Worm (Caenorhabditis elegans) whole organism, early embryonic: ENCODE data around the gene pigb-1.

ENCODE experiments used
- B0310.2 ChIP-seq: sonication (generic microtip); optimal IDR thresholded peaks from 2 replicates; lab custom pipeline; 2016; ENCODE audit warnings: mild to moderate bottlenecking, missing genetic modification characterization, missing compliant biosample characterization
- F13C5.2 ChIP-seq: sonication (generic microtip); optimal IDR thresholded peaks from 2 replicates; lab custom pipeline; 2017; ENCODE audit warnings: mild to moderate bottlenecking, missing genetic modification characterization, inconsistent platforms, missing compliant biosample characterization
- aly-1 ChIP-seq: sonication (generic microtip); optimal IDR thresholded peaks from 2 replicates; lab custom pipeline; 2016; ENCODE audit warnings: missing genetic modification characterization, missing compliant biosample characterization
- ama-1 ChIP-seq: fragments of 150-350 bp; optimal IDR thresholded peaks from 2 replicates; lab custom pipeline; 2014
- ceh-13 ChIP-seq: fragments of 200-800 bp; sonication (Bioruptor generic); optimal IDR thresholded peaks from 2 replicates; lab custom pipeline; 2018; ENCODE audit warnings: mild to moderate bottlenecking, missing genetic modification characterization, missing compliant biosample characterization
- ceh-36 ChIP-seq: sonication (generic microtip); optimal IDR thresholded peaks from 2 replicates; lab custom pipeline; 2016; ENCODE audit warnings: missing genetic modification characterization, inconsistent platforms, missing compliant biosample characterization
- ets-7 ChIP-seq: sonication (generic microtip); optimal IDR thresholded peaks from 2 replicates; lab custom pipeline; 2016; ENCODE audit warnings: missing genotype, missing genetic modification characterization, missing compliant biosample characterization
- flt-1 ChIP-seq: fragments of 200-800 bp; sonication (Bioruptor generic); IDR thresholded peaks from 2 replicates; pipeline ENCODE4 v1.3.6; 2022; ENCODE audit warnings: missing genetic modification characterization, missing compliant biosample characterization
- hmbx-1 ChIP-seq: sonication (generic microtip); optimal IDR thresholded peaks from 2 replicates; lab custom pipeline; 2016; ENCODE audit warnings: mild to moderate bottlenecking, missing genetic modification characterization, missing compliant biosample characterization
- hmg-4 ChIP-seq: fragments of 200-800 bp; sonication (Bioruptor generic); optimal IDR thresholded peaks from 2 replicates; lab custom pipeline; 2018; ENCODE audit warnings: mild to moderate bottlenecking, missing genetic modification characterization, missing compliant biosample characterization
- hnd-1 ChIP-seq: sonication (generic microtip); optimal IDR thresholded peaks from 2 replicates; lab custom pipeline; 2016; ENCODE audit warnings: missing genetic modification characterization, missing compliant biosample characterization
- pes-1 ChIP-seq: fragments of 200-800 bp; sonication (Bioruptor generic); IDR thresholded peaks from 2 replicates; pipeline ENCODE4 v1.3.6; 2022; ENCODE audit warnings: missing genetic modification reagents, missing genetic modification characterization, missing compliant biosample characterization
- scrt-1 ChIP-seq: fragments of 200-800 bp; sonication (Bioruptor generic); IDR thresholded peaks from 2 replicates; pipeline ENCODE4 v1.3.6; 2022; ENCODE audit warnings: missing genetic modification characterization, missing compliant biosample characterization
- sea-1 ChIP-seq: fragments of 200-800 bp; sonication (Bioruptor generic); conservative IDR thresholded peaks from 2 replicates; pipeline ENCODE4 v1.3.6; 2022; ENCODE audit warnings: missing genetic modification characterization, missing compliant biosample characterization
- tbx-11 ChIP-seq: fragments of 200-800 bp; sonication (Bioruptor generic); IDR thresholded peaks from 2 replicates; pipeline ENCODE4 v1.3.6; 2022; ENCODE audit warnings: missing genetic modification characterization, missing compliant biosample characterization
- tbx-37 ChIP-seq: fragments of 200-800 bp; sonication (Bioruptor generic); conservative IDR thresholded peaks from 2 replicates; pipeline ENCODE4 v1.3.6; 2022; ENCODE audit warnings: missing genetic modification reagents, missing genetic modification characterization, missing compliant biosample characterization
- tra-4 ChIP-seq: sonication (generic microtip); optimal IDR thresholded peaks from 2 replicates; lab custom pipeline; 2017; ENCODE audit warnings: missing genetic modification characterization, missing compliant biosample characterization

pigb-1 gene

DNA sequence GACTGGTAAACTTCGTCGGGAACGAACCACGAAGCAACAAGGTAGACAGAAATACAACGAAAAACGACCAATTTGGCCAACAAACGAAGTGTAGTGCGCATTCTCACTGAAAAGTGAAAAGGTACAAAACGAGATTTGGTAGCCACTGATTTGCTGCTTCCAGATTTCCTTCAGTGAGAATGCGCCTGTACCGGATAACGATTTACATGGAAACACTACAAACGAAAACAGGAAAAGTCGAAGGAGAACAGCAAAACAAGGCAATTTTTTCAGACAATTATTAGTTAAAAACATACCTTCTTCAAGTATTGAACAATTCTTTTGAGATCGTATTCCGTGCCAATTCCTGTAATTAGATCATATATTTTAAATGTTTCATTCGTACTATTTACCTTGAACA lies at the start of gene pigb-1:
pigb-1 (minus strand) TSS at position 101 of the 400 bp plus-strand sequence.
- no peak for TF ChIP-seq ets-7 (tag; lab: Kevin White, UChicago)
- no peak for TF ChIP-seq hmbx-1
- TF ChIP-seq pes-1 = no peak
- TF ChIP-seq aly-1 (tag; lab: Kevin White, UChicago) = no peak
- TF ChIP-seq tbx-11 (GFP tag; lab: Robert Waterston, UW) = no peak
- TF ChIP-seq ceh-13 (GFP tag; lab: Kevin White, UChicago) = no peak
- TF ChIP-seq tbx-37 = no peak
- TF ChIP-seq hmg-4 (GFP tag; lab: Kevin White, UChicago) = no peak
- TF ChIP-seq flt-1 (GFP tag; lab: Robert Waterston, UW) = no peak
- TF ChIP-seq sea-1 (GFP tag; lab: Robert Waterston, UW) = no peak
- no peak for TF ChIP-seq ceh-36 (tag; lab: Kevin White, UChicago)
- no peak for TF ChIP-seq F13C5.2 (tag; lab: Kevin White, UChicago)
- no peak for TF ChIP-seq ama-1
- TF ChIP-seq scrt-1 (GFP tag; lab: Robert Waterston, UW) = no peak
- TF ChIP-seq tra-4 = no peak
- TF ChIP-seq B0310.2 = no peak
- no peak for TF ChIP-seq hnd-1 (tag; lab: Kevin White, UChicago)

DNA sequence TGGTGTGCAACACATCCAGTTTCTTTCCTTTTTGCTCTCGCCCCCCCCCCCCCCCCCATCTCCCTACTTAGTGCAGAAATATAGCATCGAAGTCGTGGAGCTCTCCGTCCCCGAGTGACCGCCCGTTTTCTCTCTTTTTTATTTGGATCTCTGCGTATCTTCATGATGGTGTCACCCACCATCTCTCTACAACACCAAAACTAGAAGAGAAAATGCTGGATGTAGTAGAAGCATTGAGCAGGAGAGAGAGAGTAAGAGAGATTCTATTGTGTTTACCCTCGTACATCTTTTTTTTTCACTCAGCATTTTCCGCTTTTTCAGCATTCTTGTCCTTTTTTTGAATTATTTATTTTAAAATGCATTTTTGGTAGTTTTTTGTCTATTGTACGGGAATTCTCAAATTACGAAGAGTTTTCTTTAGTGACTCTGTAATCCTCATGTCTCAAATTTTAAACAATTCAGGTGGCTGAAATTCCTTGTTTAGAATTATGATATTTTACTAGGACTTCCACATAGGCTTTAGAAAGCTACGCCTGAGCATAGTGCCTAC lies 49.6 kb upstream of the pigb-1 start:
- TF ChIP-seq tbx-11 (GFP tag; lab: Robert Waterston, UW) (no peak), flt-1 (GFP tag; lab: Robert Waterston, UW) (no peak), hmg-4 (GFP tag; lab: Kevin White, UChicago) (no peak), aly-1 (tag; lab: Kevin White, UChicago) (no peak), tra-4 (no peak), sea-1 (GFP tag; lab: Robert Waterston, UW) (no peak), tbx-37 (no peak), pes-1 (no peak)

ce11 chrII:5040631-5041156 lies 47.8 kb upstream of the pigb-1 start, which contains the start of gene F33G12.7:
TSS of gene F33G12.7 (minus strand) at chrII:5040681.
- TF ChIP-seq hmbx-1 (no peak), hnd-1 (tag; lab: Kevin White, UChicago) (no peak), scrt-1 (GFP tag; lab: Robert Waterston, UW) (no peak), hmg-4 (GFP tag; lab: Kevin White, UChicago) (no peak), tbx-37 (no peak)

DNA sequence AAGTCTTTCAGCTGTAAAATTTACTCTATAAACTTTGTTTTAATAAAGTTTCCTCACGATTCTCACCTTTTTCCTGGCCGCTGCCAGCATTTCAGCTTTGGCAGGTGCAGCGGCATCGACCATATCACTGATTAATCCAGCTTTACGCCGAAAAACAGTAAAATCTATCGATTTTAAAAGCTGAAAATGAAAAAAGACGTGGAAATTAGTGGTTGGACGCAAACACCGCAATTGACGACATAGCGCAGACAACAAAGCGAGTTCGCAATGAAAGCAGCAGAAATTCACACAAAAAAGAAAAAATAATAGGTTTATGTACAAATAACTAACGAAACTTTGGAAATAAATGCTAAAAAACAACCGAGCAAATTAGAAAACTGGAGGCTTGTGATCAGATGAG lies 47.0 kb upstream of the pigb-1 start, which contains the start of gene golg-2:
golg-2 (minus strand) TSS at position 180 of the 400 bp plus-strand sequence.
- no peak for TF ChIP-seq hnd-1 (tag; lab: Kevin White, UChicago)
- no peak for TF ChIP-seq scrt-1 (GFP tag; lab: Robert Waterston, UW)
- TF ChIP-seq tra-4 = no peak
- TF ChIP-seq ets-7 (tag; lab: Kevin White, UChicago) = no peak
- no peak for TF ChIP-seq F13C5.2 (tag; lab: Kevin White, UChicago)
- no peak for TF ChIP-seq tbx-37

DNA sequence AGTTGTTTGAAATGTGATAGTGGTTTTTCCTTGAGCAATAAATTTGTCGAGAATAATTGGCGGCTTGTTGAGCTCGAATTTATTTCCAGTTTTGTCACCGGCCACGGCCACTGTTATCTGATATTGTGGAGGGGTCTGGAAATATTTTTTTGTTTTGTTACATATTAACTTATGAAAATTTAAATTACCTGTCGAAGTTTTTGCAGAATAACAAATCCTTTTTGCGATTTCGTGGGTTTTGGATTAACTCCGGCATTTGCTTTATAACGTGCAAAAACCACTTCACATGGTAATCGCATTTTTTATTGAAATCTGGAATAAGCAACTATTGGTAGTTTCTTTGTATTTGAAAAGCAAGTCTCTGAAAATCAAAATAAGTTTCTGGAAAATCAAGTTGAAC lies 43.3 kb upstream of the pigb-1 start, which contains the start of gene lrr-1:
lrr-1 (minus strand) TSS at position 312 of the 400 bp plus-strand sequence.
- TF ChIP-seq flt-1 (GFP tag; lab: Robert Waterston, UW) = no peak
- TF ChIP-seq aly-1 (tag; lab: Kevin White, UChicago) = no peak
- no peak for TF ChIP-seq scrt-1 (GFP tag; lab: Robert Waterston, UW)
- TF ChIP-seq F13C5.2 (tag; lab: Kevin White, UChicago) = no peak
- TF ChIP-seq ets-7 (tag; lab: Kevin White, UChicago) = no peak
- no peak for TF ChIP-seq tbx-37

DNA sequence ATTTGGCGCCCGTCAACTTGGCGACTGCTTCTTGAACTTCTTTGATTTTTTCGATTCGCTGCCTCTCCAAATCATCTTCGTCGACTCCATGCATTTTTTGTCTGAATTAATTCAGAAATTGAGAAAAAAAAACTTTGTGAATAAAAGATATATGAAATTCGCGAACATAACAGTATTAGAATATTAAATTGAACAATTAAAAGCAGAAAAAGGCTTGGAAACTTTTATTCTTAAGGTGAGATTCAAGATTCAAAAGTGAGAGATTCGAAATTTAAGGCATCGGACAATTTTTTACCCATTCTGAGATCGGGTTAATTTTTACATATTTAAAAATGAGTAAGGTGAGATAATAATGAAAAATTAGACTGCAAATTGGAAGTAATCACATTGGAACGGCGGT lies 41.1 kb upstream of the pigb-1 start, which contains the start of gene F33G12.3:
F33G12.3 (minus strand) TSS at position 101 of the 400 bp plus-strand sequence.
- TF ChIP-seq F13C5.2 (tag; lab: Kevin White, UChicago) = no peak
- TF ChIP-seq flt-1 (GFP tag; lab: Robert Waterston, UW) = no peak

- TF ChIP-seq sea-1 (GFP tag; lab: Robert Waterston, UW) (peak; percentile 92), hmbx-1 (peak; percentile 83), ceh-36 (tag; lab: Kevin White, UChicago) (peak; percentile 92), ama-1 (peak; percentile 74), B0310.2 (peak; percentile 94), scrt-1 (GFP tag; lab: Robert Waterston, UW) (peak; percentile 95), hmg-4 (GFP tag; lab: Kevin White, UChicago) (peak; percentile 98), ets-7 (tag; lab: Kevin White, UChicago) (peak; percentile 91), tbx-11 (GFP tag; lab: Robert Waterston, UW) (peak; percentile 94), ceh-13 (GFP tag; lab: Kevin White, UChicago) (peak; percentile 77), pes-1 (peak; percentile 96), tbx-37 (peak; percentile 94), tra-4 (peak; percentile 81), aly-1 (tag; lab: Kevin White, UChicago) (peak; percentile 96), flt-1 (GFP tag; lab: Robert Waterston, UW) (peak; percentile 91), F13C5.2 (tag; lab: Kevin White, UChicago) (peak; percentile 97), hnd-1 (tag; lab: Kevin White, UChicago) (peak; percentile 79)
These were observed 39.8 kb upstream of the pigb-1 start for ce11 chrII:5032669-5033068.

- TF ChIP-seq F13C5.2 (tag; lab: Kevin White, UChicago) (no peak), sea-1 (GFP tag; lab: Robert Waterston, UW) (no peak), B0310.2 (no peak), ama-1 (no peak), tbx-37 (no peak), aly-1 (tag; lab: Kevin White, UChicago) (no peak), ceh-36 (tag; lab: Kevin White, UChicago) (no peak), pes-1 (no peak), scrt-1 (GFP tag; lab: Robert Waterston, UW) (no peak), hmg-4 (GFP tag; lab: Kevin White, UChicago) (no peak), tra-4 (no peak), ceh-13 (GFP tag; lab: Kevin White, UChicago) (no peak), hnd-1 (tag; lab: Kevin White, UChicago) (no peak), flt-1 (GFP tag; lab: Robert Waterston, UW) (no peak), hmbx-1 (no peak)
These were observed 38.7 kb upstream of the pigb-1 start, which contains the start of gene wdr-83 for ce11 chrII:5031612-5032011. TSS of gene wdr-83 (minus strand) at chrII:5031712.
